Worm (Caenorhabditis elegans): ENCODE results near the gene gpa-8.
A peak's percentile ranks its signal among the peaks of the same experiment; 100 is the strongest.

Gene gpa-8

DNA sequence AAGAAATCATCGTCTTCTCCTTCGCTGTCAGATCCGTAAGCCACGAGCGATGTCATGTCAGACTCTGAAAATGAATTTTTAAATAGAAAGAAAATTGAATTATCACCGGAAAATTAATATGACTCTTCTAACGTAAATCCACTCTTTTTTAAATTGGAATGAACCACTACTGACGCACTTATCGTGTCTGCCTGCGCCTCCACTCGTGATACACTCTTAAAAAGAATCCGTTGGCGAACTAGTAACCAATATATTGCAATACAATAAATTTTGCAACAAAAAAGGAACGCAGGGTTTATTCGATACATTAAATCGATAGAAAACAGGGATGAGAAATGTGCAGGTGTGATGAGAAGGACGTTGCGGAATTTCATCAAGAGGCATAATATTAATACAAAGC lies 19.1 kb upstream of the gpa-8 start, which contains the start of gene ccch-3 (continued):
- TF ChIP-seq nhr-129 (tag; optimal IDR thresholded peaks at IDR 0.05) = peak; percentile 69
- TF ChIP-seq C34F6.9 (tag; optimal IDR thresholded peaks at IDR 0.05) = peak; percentile 67
- peak; percentile 75 for TF ChIP-seq gmeb-1 (tag; optimal IDR thresholded peaks at IDR 0.05)
- TF ChIP-seq mbf-1 (tag; optimal IDR thresholded peaks at IDR 0.05) = no peak
- peak; percentile 51 for TF ChIP-seq snpc-4 (tag; optimal IDR thresholded peaks at IDR 0.05)
- no peak for TF ChIP-seq nhr-23 (tag; optimal IDR thresholded peaks at IDR 0.05)
- TF ChIP-seq fos-1 (tag; optimal IDR thresholded peaks at IDR 0.05) = peak; percentile 24
- TF ChIP-seq lsy-2 (tag; optimal IDR thresholded peaks at IDR 0.05) = peak; percentile 36 to 87
- TF ChIP-seq F13H6.1 (tag; optimal IDR thresholded peaks at IDR 0.05) = peak; percentile 27

ce11 chrV:12658142-12658541 lies 17.9 kb upstream of the gpa-8 start, which contains the start of gene W05B10.6:
TSS of gene W05B10.6 (minus strand) at chrV:12658242.
- TF ChIP-seq unc-62 (GFP tag; optimal IDR thresholded peaks at IDR 0.05) = no peak
- TF ChIP-seq sma-3 (GFP tag; optimal IDR thresholded peaks at IDR 0.05) = no peak
- TF ChIP-seq F13H6.1 (tag; optimal IDR thresholded peaks at IDR 0.05) = no peak
- no peak for TF ChIP-seq nhr-21 (tag; optimal IDR thresholded peaks at IDR 0.05)
- no peak for TF ChIP-seq ztf-1 (GFP tag; conservative IDR thresholded peaks at IDR 0.05)
- TF ChIP-seq nhr-10 (tag; optimal IDR thresholded peaks at IDR 0.05) = no peak
- TF ChIP-seq ZK546.5 (tag; optimal IDR thresholded peaks at IDR 0.05) = no peak
- TF ChIP-seq egl-27 (tag; optimal IDR thresholded peaks at IDR 0.05) = no peak
- no peak for TF ChIP-seq nhr-25 (tag; optimal IDR thresholded peaks at IDR 0.05)

- TF ChIP-seq lsy-2 (tag; optimal IDR thresholded peaks at IDR 0.05) = peak in 1 of 2 experiments; percentile 59
- TF ChIP-seq sma-3 (GFP tag; optimal IDR thresholded peaks at IDR 0.05) = no peak
- peak; percentile 25 for TF ChIP-seq zag-1 (tag; optimal IDR thresholded peaks at IDR 0.05)
- TF ChIP-seq fos-1 (tag; optimal IDR thresholded peaks at IDR 0.05) = peak; percentile 46
- TF ChIP-seq nhr-10 (tag; optimal IDR thresholded peaks at IDR 0.05) = no peak
- TF ChIP-seq snpc-4 (tag; optimal IDR thresholded peaks at IDR 0.05) = peak; percentile 20
- TF ChIP-seq lin-11 (tag; optimal IDR thresholded peaks at IDR 0.05) = no peak
- peak; percentile 54 for TF ChIP-seq nhr-129 (tag; optimal IDR thresholded peaks at IDR 0.05)
- TF ChIP-seq nhr-12 (tag; optimal IDR thresholded peaks at IDR 0.05) = no peak
- peak; percentile 60 for TF ChIP-seq unc-55 (GFP tag; optimal IDR thresholded peaks at IDR 0.05)
- TF ChIP-seq elt-3 (tag; optimal IDR thresholded peaks at IDR 0.05) = no peak
- TF ChIP-seq Y55F3AM.14 (GFP tag; optimal IDR thresholded peaks at IDR 0.05) = no peak
- TF ChIP-seq C34F6.9 (tag; optimal IDR thresholded peaks at IDR 0.05) = peak; percentile 44
Measured at ce11 chrV:12649636-12650035, 9.4 kb upstream of the gpa-8 start, which contains the start of gene lin-25. TSS of gene lin-25 (plus strand) at chrV:12649925.

- TF ChIP-seq nhr-25 (tag; optimal IDR thresholded peaks at IDR 0.05) = no peak
- TF ChIP-seq ama-1 (optimal IDR thresholded peaks at IDR 0.05) = no peak
- TF ChIP-seq R02D3.7 (tag; optimal IDR thresholded peaks at IDR 0.05) = no peak
- TF ChIP-seq unc-62 (GFP tag; optimal IDR thresholded peaks at IDR 0.05) = no peak
- TF ChIP-seq unc-55 (GFP tag; optimal IDR thresholded peaks at IDR 0.05) = no peak
- TF ChIP-seq skn-1 (tag; optimal IDR thresholded peaks at IDR 0.05) = no peak
- TF ChIP-seq ZK546.5 (tag; optimal IDR thresholded peaks at IDR 0.05) = no peak
- no peak for TF ChIP-seq nhr-237 (tag; optimal IDR thresholded peaks at IDR 0.05)
- no peak for TF ChIP-seq ztf-4 (tag; optimal IDR thresholded peaks at IDR 0.05)
- no peak for TF ChIP-seq blmp-1 (tag; optimal IDR thresholded peaks at IDR 0.05; ENCODE audit: insufficient read depth)
- no peak for TF ChIP-seq ztf-1 (GFP tag; conservative IDR thresholded peaks at IDR 0.05)
- no peak for TF ChIP-seq F13H6.1 (tag; optimal IDR thresholded peaks at IDR 0.05)
Measured at ce11 chrV:12649213-12649612, 8.9 kb upstream of the gpa-8 start, which contains the start of gene gpa-9. TSS of gene gpa-9 (minus strand) at chrV:12649313.

DNA sequence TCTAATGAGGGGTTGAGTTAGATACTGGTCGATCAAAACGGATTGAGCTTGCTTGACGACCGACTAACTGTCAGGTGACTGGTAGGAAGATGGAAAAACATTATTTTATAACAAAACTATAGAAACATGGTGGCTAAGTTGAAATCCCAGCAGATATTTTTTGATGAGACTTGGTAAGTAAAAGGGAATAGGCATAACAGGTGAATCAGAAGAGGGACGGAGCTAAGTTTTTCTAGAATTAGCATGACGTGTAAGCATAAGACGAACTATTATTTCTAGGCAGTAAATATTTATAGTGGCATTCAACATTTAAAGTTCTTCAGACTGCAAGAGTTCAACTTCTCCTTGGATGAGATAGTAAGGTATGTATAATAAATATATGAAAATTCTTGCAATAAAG lies 4.2 kb upstream of the gpa-8 start, which contains the start of gene F56H9.8:
TSS of gene F56H9.8 (plus strand) at position 301 of the 400 bp plus-strand sequence.
- TF ChIP-seq mbf-1 (tag; optimal IDR thresholded peaks at IDR 0.05) = no peak

ce11 chrV:12637764-12638502 lies 2.4 kb downstream of the gpa-8 start:
- no peak for TF ChIP-seq C34F6.9 (tag; optimal IDR thresholded peaks at IDR 0.05)
- no peak for TF ChIP-seq mab-5 (tag; optimal IDR thresholded peaks at IDR 0.05)
- TF ChIP-seq sem-4 (tag; optimal IDR thresholded peaks at IDR 0.05) = peak; percentile 1
- TF ChIP-seq mdl-1 (tag; optimal IDR thresholded peaks at IDR 0.05) = no peak
- peak; percentile 34 for TF ChIP-seq gmeb-1 (tag; optimal IDR thresholded peaks at IDR 0.05)
- TF ChIP-seq R02D3.7 (tag; optimal IDR thresholded peaks at IDR 0.05) = no peak
- TF ChIP-seq egl-27 (tag; optimal IDR thresholded peaks at IDR 0.05) = peak; percentile 37
- TF ChIP-seq nhr-11 (tag; optimal IDR thresholded peaks at IDR 0.05) = no peak
- TF ChIP-seq unc-62 (GFP tag; optimal IDR thresholded peaks at IDR 0.05) = no peak
- TF ChIP-seq lin-39 (tag; optimal IDR thresholded peaks at IDR 0.05) = no peak
- no peak for TF ChIP-seq ama-1 (optimal IDR thresholded peaks at IDR 0.05)
- TF ChIP-seq nhr-6 (tag; optimal IDR thresholded peaks at IDR 0.05) = no peak
- no peak for TF ChIP-seq mbf-1 (tag; optimal IDR thresholded peaks at IDR 0.05)
- TF ChIP-seq nhr-21 (tag; optimal IDR thresholded peaks at IDR 0.05) = no peak
- TF ChIP-seq sma-9 (GFP tag; optimal IDR thresholded peaks at IDR 0.05) = peak; percentile 67
- no peak for TF ChIP-seq sma-9 (tag; optimal IDR thresholded peaks at IDR 0.05)
- TF ChIP-seq Y55F3AM.14 (GFP tag; optimal IDR thresholded peaks at IDR 0.05) = no peak
- TF ChIP-seq elt-1 (tag; optimal IDR thresholded peaks at IDR 0.05) = no peak
- peak; percentile 42 for TF ChIP-seq crh-2 (tag; optimal IDR thresholded peaks at IDR 0.05)
- TF ChIP-seq fos-1 (tag; optimal IDR thresholded peaks at IDR 0.05) = peak; percentile 51
